Worm (Caenorhabditis elegans) whole organism, mixed stage, embryonic: ENCODE data around the gene crb-3.

ENCODE experiments used
- lsy-2 ChIP-seq: fragments of 150-350 bp; optimal IDR thresholded peaks from 2 replicates; lab custom pipeline; 2014; ENCODE audit warnings: missing biosample characterization, missing genetic modification characterization
- snpc-4 ChIP-seq: fragments of 150-350 bp; optimal IDR thresholded peaks from 2 replicates; lab custom pipeline; 2014; ENCODE audit warnings: missing biosample characterization, missing genetic modification characterization
- unc-62 ChIP-seq: fragments of 150-350 bp; optimal IDR thresholded peaks from 2 replicates; lab custom pipeline; 2014; ENCODE audit warnings: missing biosample characterization, missing genetic modification reagents, missing genetic modification characterization
- zip-8 ChIP-seq: fragments of 150-350 bp; optimal IDR thresholded peaks from 2 replicates; lab custom pipeline; 2014; ENCODE audit warnings: missing biosample characterization, missing genetic modification characterization

- no peak for TF ChIP-seq snpc-4
- no peak for TF ChIP-seq lsy-2 (tag; lab: Kevin White, UChicago)
- TF ChIP-seq zip-8 (tag; lab: Kevin White, UChicago) = no peak
- TF ChIP-seq unc-62 (GFP tag; lab: Kevin White, UChicago) = no peak
Observed at ce11 chrX:9162864-9163263, 40.7 kb upstream of the crb-3 start, which contains the start of gene tsp-11.
